Worm (Caenorhabditis elegans): Measurements from ENCODE around the gene F49E10.2.
A peak's percentile ranks its signal among the peaks of the same experiment; 100 is the strongest.

The F49E10.2 gene

ce11 chrX:5885565-5885964 lies 4.6 kb upstream of the F49E10.2 start, which contains the start of gene flp-7:
flp-7 (plus strand) TSS chrX:5885865.
- TF ChIP-seq F10B5.3 (tag; optimal IDR thresholded peaks at IDR 0.05): no peak
- peak; percentile 30 for TF ChIP-seq ces-1 (GFP tag; optimal IDR thresholded peaks at IDR 0.05)
- no peak for TF ChIP-seq dmd-8 (GFP tag; IDR thresholded peaks at IDR 0.05)
- no peak for TF ChIP-seq cey-2 (tag; optimal IDR thresholded peaks at IDR 0.05; ENCODE audit: borderline replicate concordance, insufficient read depth)

ce11 chrX:5896001-5896400 lies 5.8 kb downstream of the F49E10.2 start:
- no peak for TF ChIP-seq pqm-1 (tag; optimal IDR thresholded peaks at IDR 0.05)
- TF ChIP-seq hlh-30 (tag; optimal IDR thresholded peaks at IDR 0.05; ENCODE audit: insufficient read depth): no peak
- peak; percentile 7 for TF ChIP-seq rbr-2 (tag; optimal IDR thresholded peaks at IDR 0.05)
- TF ChIP-seq vab-7 (GFP tag; IDR thresholded peaks at IDR 0.05): no peak
- no peak for TF ChIP-seq ceh-82 (tag; optimal IDR thresholded peaks at IDR 0.05)
- no peak for TF ChIP-seq mdt-29 (GFP tag; IDR thresholded peaks at IDR 0.05)
- no peak for TF ChIP-seq nhr-11 (tag; optimal IDR thresholded peaks at IDR 0.05)
- TF ChIP-seq unc-62 (GFP tag; optimal IDR thresholded peaks at IDR 0.05 in 1 of 2): peak in 1 of 2 experiments; percentile 96
- TF ChIP-seq unc-62 (tag; optimal IDR thresholded peaks at IDR 0.05): no peak
- no peak for TF ChIP-seq mes-2 (tag; optimal IDR thresholded peaks at IDR 0.05; ENCODE audit: poor library complexity, severe bottlenecking)
- TF ChIP-seq skn-1 (tag; optimal IDR thresholded peaks at IDR 0.05): no peak
- no peak for TF ChIP-seq attf-4 (tag; optimal IDR thresholded peaks at IDR 0.05)
- no peak for TF ChIP-seq dmd-9 (GFP tag; IDR thresholded peaks at IDR 0.05)
- no peak for TF ChIP-seq nhr-48 (tag; optimal IDR thresholded peaks at IDR 0.05)
- TF ChIP-seq ztf-11 (tag; optimal IDR thresholded peaks at IDR 0.05): no peak
- TF ChIP-seq F10B5.3 (tag; optimal IDR thresholded peaks at IDR 0.05): no peak
- TF ChIP-seq daf-12 (tag; optimal IDR thresholded peaks at IDR 0.05): no peak
- TF ChIP-seq aha-1 (tag): peak; percentile 66
- no peak for TF ChIP-seq lir-3 (tag; optimal IDR thresholded peaks at IDR 0.05)
- TF ChIP-seq Y105C5A.15 (GFP tag; IDR thresholded peaks at IDR 0.05): no peak
- 0 out of 2 replicates have a peak, but pooled peaks have one; percentile 25 for TF ChIP-seq hmg-1.1 (GFP tag; IDR thresholded peaks at IDR 0.05)
- no peak for TF ChIP-seq pha-4 (GFP tag; IDR thresholded peaks at IDR 0.05)
- TF ChIP-seq pha-4 (tag; optimal IDR thresholded peaks at IDR 0.05): no peak
- TF ChIP-seq ztf-7 (tag; optimal IDR thresholded peaks at IDR 0.05): no peak
- TF ChIP-seq ces-1 (GFP tag; optimal IDR thresholded peaks at IDR 0.05): peak; percentile 37
- TF ChIP-seq ZK546.5 (tag; optimal IDR thresholded peaks at IDR 0.05): no peak
- TF ChIP-seq lim-7 (GFP tag; IDR thresholded peaks at IDR 0.05): no peak
- no peak for TF ChIP-seq ceh-20 (GFP tag; IDR thresholded peaks at IDR 0.05)
- TF ChIP-seq mxl-2 (GFP tag; conservative IDR thresholded peaks at IDR 0.05): no peak
- TF ChIP-seq cey-2 (tag; optimal IDR thresholded peaks at IDR 0.05; ENCODE audit: borderline replicate concordance, insufficient read depth): no peak
- TF ChIP-seq snpc-1.2 (GFP tag; IDR thresholded peaks at IDR 0.05): no peak
- TF ChIP-seq nhr-111 (GFP tag; optimal IDR thresholded peaks at IDR 0.05): no peak
- TF ChIP-seq ctbp-1 (GFP tag; IDR thresholded peaks at IDR 0.05): peak; percentile 56; the same call in 1 of the 2 replicates
- TF ChIP-seq duxl-1 (tag; optimal IDR thresholded peaks at IDR 0.05; ENCODE audit: poor library complexity): no peak
- no peak for TF ChIP-seq nhr-41 (GFP tag; IDR thresholded peaks at IDR 0.05)
- no peak for TF ChIP-seq mep-1 (tag; optimal IDR thresholded peaks at IDR 0.05)
- TF ChIP-seq snpc-4 (tag; optimal IDR thresholded peaks at IDR 0.05): no peak
- no peak for TF ChIP-seq Y48G9A.11 (GFP tag; IDR thresholded peaks at IDR 0.05)
- TF ChIP-seq dpl-1 (GFP tag; optimal IDR thresholded peaks at IDR 0.05): no peak
- TF ChIP-seq fkh-10 (GFP tag; optimal IDR thresholded peaks at IDR 0.05): peak; percentile 86
- TF ChIP-seq set-16 (GFP tag; IDR thresholded peaks at IDR 0.05): no peak; the same call in 1 of the 2 replicates
- no peak for TF ChIP-seq zfp-3 (GFP tag; conservative IDR thresholded peaks at IDR 0.05)
- no peak for TF ChIP-seq T26A8.4 (GFP tag; IDR thresholded peaks at IDR 0.05)
- no peak for TF ChIP-seq egl-27 (tag; optimal IDR thresholded peaks at IDR 0.05)
- TF ChIP-seq hif-1 (tag; optimal IDR thresholded peaks at IDR 0.05): no peak
- no peak for TF ChIP-seq spr-1 (tag; optimal IDR thresholded peaks at IDR 0.05)
- no peak for TF ChIP-seq mdl-1 (tag; optimal IDR thresholded peaks at IDR 0.05)
- TF ChIP-seq madf-5 (GFP tag; IDR thresholded peaks at IDR 0.05): no peak
